Fruit fly (Drosophila melanogaster) whole organism, adult: ENCODE measurements around the gene CG31224.

ENCODE experiments used
- CG11617 ChIP-seq: fragments of 200-800 bp; sonication (Bioruptor generic); optimal IDR thresholded peaks from 2 replicates; lab custom pipeline; 2017; ENCODE audit warnings: mild to moderate bottlenecking, missing biosample characterization, missing genetic modification reagents, missing genetic modification characterization
- CG12768 ChIP-seq: fragments of 200-800 bp; sonication (Bioruptor generic); optimal IDR thresholded peaks from 2 replicates; lab custom pipeline; 2017; ENCODE audit warnings: missing biosample characterization, missing genetic modification characterization, mild to moderate bottlenecking, moderate library complexity, missing genetic modification reagents
- CG14711 ChIP-seq: fragments of 200-800 bp; sonication (Bioruptor generic); optimal IDR thresholded peaks from 2 replicates; lab custom pipeline; 2018; ENCODE audit warnings: missing biosample characterization, mild to moderate bottlenecking, missing genetic modification characterization, moderate library complexity
- CG1620 ChIP-seq: fragments of 200-800 bp; sonication (Bioruptor generic); optimal IDR thresholded peaks from 2 replicates; lab custom pipeline; 2016; ENCODE audit warnings: missing biosample characterization, missing genetic modification characterization
- CG33017 ChIP-seq: fragments of 200-800 bp; sonication (Bioruptor generic); optimal IDR thresholded peaks from 2 replicates; lab custom pipeline; 2018; ENCODE audit warnings: missing biosample characterization, mild to moderate bottlenecking, missing genetic modification characterization, moderate library complexity
- CG5204 ChIP-seq: fragments of 200-800 bp; sonication (Bioruptor generic); optimal IDR thresholded peaks from 2 replicates; lab custom pipeline; 2016; ENCODE audit warnings: missing biosample characterization, missing genetic modification characterization
- CG7045 ChIP-seq: fragments of 200-800 bp; sonication (Bioruptor generic); optimal IDR thresholded peaks from 2 replicates; lab custom pipeline; 2017; ENCODE audit warnings: missing biosample characterization, mild to moderate bottlenecking, missing genetic modification characterization
- Clk ChIP-seq: fragments of 200-800 bp; sonication (Bioruptor generic); optimal IDR thresholded peaks from 2 replicates; lab custom pipeline; 2017; ENCODE audit warnings: missing biosample characterization, missing genetic modification characterization
- Hr96 ChIP-seq: fragments of 200-800 bp; sonication (Bioruptor generic); optimal IDR thresholded peaks from 2 replicates; lab custom pipeline; 2016; ENCODE audit warnings: missing biosample characterization, missing genetic modification characterization
- Mnt ChIP-seq: fragments of 200-800 bp; sonication (Bioruptor generic); optimal IDR thresholded peaks from 2 replicates; lab custom pipeline; 2016; ENCODE audit warnings: missing biosample characterization, mild to moderate bottlenecking, missing genetic modification characterization
- bab1 ChIP-seq: fragments of 200-800 bp; sonication (Bioruptor generic); optimal IDR thresholded peaks from 3 replicates; lab custom pipeline; 2019; ENCODE audit warnings: missing biosample characterization, mild to moderate bottlenecking, missing genetic modification characterization, moderate library complexity
- cnc ChIP-seq, 2 experiments: fragments of >200 bp; optimal IDR thresholded peaks; 2 replicates each; lab custom pipeline; 2017
- toe ChIP-seq: fragments of 200-800 bp; sonication (Bioruptor generic); optimal IDR thresholded peaks from 2 replicates; lab custom pipeline; 2016; ENCODE audit warnings: missing biosample characterization, missing genetic modification characterization

- no peak for TF ChIP-seq CG33017 (tag; lab: Kevin White, UChicago)
- TF ChIP-seq cnc (optimal IDR thresholded peaks at IDR 0.05; lab: Kevin White, UChicago) = no peak
- no peak for TF ChIP-seq CG14711 (tag; lab: Kevin White, UChicago)
- TF ChIP-seq CG7045 (GFP tag; lab: Kevin White, UChicago) = no peak
- no peak for TF ChIP-seq CG5204
- no peak for TF ChIP-seq CG12768 (GFP tag; lab: Kevin White, UChicago)
- no peak for TF ChIP-seq toe (GFP tag; lab: Kevin White, UChicago)
- TF ChIP-seq Hr96 (GFP tag; lab: Kevin White, UChicago) = no peak
- no peak for TF ChIP-seq Mnt (GFP tag; lab: Kevin White, UChicago)
- no peak for TF ChIP-seq bab1 (GFP tag; lab: Kevin White, UChicago)
- no peak for TF ChIP-seq CG1620 (GFP tag; lab: Kevin White, UChicago)
- no peak for TF ChIP-seq Clk (GFP tag; lab: Kevin White, UChicago)
- no peak for TF ChIP-seq CG11617 (GFP tag; lab: Kevin White, UChicago)
Observed at dm6 chr3R:18705150-18705549, 46.0 kb upstream of the CG31224 start, which contains the start of the genes ChAT and VAChT.
